Fruit fly (Drosophila melanogaster) whole organism, adult: ENCODE measurements around the gene sstn.

ENCODE experiments used
- CG11617 ChIP-seq: fragments of 200-800 bp; sonication (Bioruptor generic); optimal IDR thresholded peaks from 2 replicates; lab custom pipeline; 2017; ENCODE audit warnings: mild to moderate bottlenecking, missing biosample characterization, missing genetic modification reagents, missing genetic modification characterization
- CG12768 ChIP-seq: fragments of 200-800 bp; sonication (Bioruptor generic); optimal IDR thresholded peaks from 2 replicates; lab custom pipeline; 2017; ENCODE audit warnings: missing biosample characterization, missing genetic modification characterization, mild to moderate bottlenecking, moderate library complexity, missing genetic modification reagents
- CG14711 ChIP-seq: fragments of 200-800 bp; sonication (Bioruptor generic); optimal IDR thresholded peaks from 2 replicates; lab custom pipeline; 2018; ENCODE audit warnings: missing biosample characterization, mild to moderate bottlenecking, missing genetic modification characterization, moderate library complexity
- CG1620 ChIP-seq: fragments of 200-800 bp; sonication (Bioruptor generic); optimal IDR thresholded peaks from 2 replicates; lab custom pipeline; 2016; ENCODE audit warnings: missing biosample characterization, missing genetic modification characterization
- CG33017 ChIP-seq: fragments of 200-800 bp; sonication (Bioruptor generic); optimal IDR thresholded peaks from 2 replicates; lab custom pipeline; 2018; ENCODE audit warnings: missing biosample characterization, mild to moderate bottlenecking, missing genetic modification characterization, moderate library complexity
- CG5204 ChIP-seq: fragments of 200-800 bp; sonication (Bioruptor generic); optimal IDR thresholded peaks from 2 replicates; lab custom pipeline; 2016; ENCODE audit warnings: missing biosample characterization, missing genetic modification characterization
- CG7045 ChIP-seq: fragments of 200-800 bp; sonication (Bioruptor generic); optimal IDR thresholded peaks from 2 replicates; lab custom pipeline; 2017; ENCODE audit warnings: missing biosample characterization, mild to moderate bottlenecking, missing genetic modification characterization
- CG7101 ChIP-seq: fragments of 200-800 bp; sonication (Bioruptor generic); optimal IDR thresholded peaks from 2 replicates; lab custom pipeline; 2018; ENCODE audit warnings: missing biosample characterization, mild to moderate bottlenecking, missing genetic modification characterization, moderate library complexity
- Clk ChIP-seq: fragments of 200-800 bp; sonication (Bioruptor generic); optimal IDR thresholded peaks from 2 replicates; lab custom pipeline; 2017; ENCODE audit warnings: missing biosample characterization, missing genetic modification characterization
- Crg-1 ChIP-seq: fragments of 200-800 bp; sonication (Bioruptor generic); optimal IDR thresholded peaks from 2 replicates; lab custom pipeline; 2016; ENCODE audit warnings: missing biosample characterization, missing genetic modification characterization
- Hr96 ChIP-seq: fragments of 200-800 bp; sonication (Bioruptor generic); optimal IDR thresholded peaks from 2 replicates; lab custom pipeline; 2016; ENCODE audit warnings: missing biosample characterization, missing genetic modification characterization
- Mnt ChIP-seq: fragments of 200-800 bp; sonication (Bioruptor generic); optimal IDR thresholded peaks from 2 replicates; lab custom pipeline; 2016; ENCODE audit warnings: missing biosample characterization, mild to moderate bottlenecking, missing genetic modification characterization
- bab1 ChIP-seq: fragments of 200-800 bp; sonication (Bioruptor generic); optimal IDR thresholded peaks from 3 replicates; lab custom pipeline; 2019; ENCODE audit warnings: missing biosample characterization, mild to moderate bottlenecking, missing genetic modification characterization, moderate library complexity
- cic ChIP-seq: fragments of 200-800 bp; sonication (Bioruptor generic); optimal IDR thresholded peaks from 2 replicates; lab custom pipeline; 2017; ENCODE audit warnings: missing biosample characterization, mild to moderate bottlenecking, missing genetic modification characterization, moderate library complexity
- cnc ChIP-seq, 2 experiments: fragments of >200 bp; optimal IDR thresholded peaks; 2 replicates each; lab custom pipeline; 2017
- kay ChIP-seq: fragments of 200-800 bp; sonication (Bioruptor generic); peaks from one replicate; lab custom pipeline; 2016; ENCODE audit warnings: missing biosample characterization, missing genetic modification characterization, borderline replicate concordance
- ovo ChIP-seq: fragments of 200-800 bp; sonication (Bioruptor generic); optimal IDR thresholded peaks from 2 replicates; lab custom pipeline; 2016; ENCODE audit warnings: missing biosample characterization, missing genetic modification characterization
- pad ChIP-seq: fragments of 200-800 bp; sonication (Bioruptor generic); optimal IDR thresholded peaks from 3 replicates; lab custom pipeline; 2017; ENCODE audit warnings: missing biosample characterization, missing genetic modification characterization, mild to moderate bottlenecking, moderate library complexity, missing genetic modification reagents
- tj ChIP-seq: fragments of 200-800 bp; sonication (Bioruptor generic); optimal IDR thresholded peaks from 3 replicates; lab custom pipeline; 2017; ENCODE audit warnings: missing biosample characterization, mild to moderate bottlenecking, missing genetic modification characterization, moderate library complexity
- toe ChIP-seq: fragments of 200-800 bp; sonication (Bioruptor generic); optimal IDR thresholded peaks from 2 replicates; lab custom pipeline; 2016; ENCODE audit warnings: missing biosample characterization, missing genetic modification characterization

The sstn gene

dm6 chr3L:15045114-15045513 lies 49.4 kb downstream of the sstn start:
- TF ChIP-seq Clk (GFP tag; lab: Kevin White, UChicago) (no peak), CG14711 (tag; lab: Kevin White, UChicago) (no peak), tj (no peak), Crg-1 (GFP tag; lab: Kevin White, UChicago) (no peak), pad (GFP tag; lab: Kevin White, UChicago) (no peak), CG7101 (tag; lab: Kevin White, UChicago) (no peak), Mnt (no peak), Hr96 (GFP tag; lab: Kevin White, UChicago) (no peak), cic (GFP tag; lab: Kevin White, UChicago) (no peak), CG12768 (GFP tag; lab: Kevin White, UChicago) (no peak), CG33017 (no peak), CG11617 (GFP tag; lab: Kevin White, UChicago) (no peak)

- TF ChIP-seq ovo (no peak), cic (GFP tag; lab: Kevin White, UChicago) (no peak), Mnt (no peak), CG33017 (no peak), CG12768 (GFP tag; lab: Kevin White, UChicago) (no peak), kay (GFP tag; lab: Kevin White, UChicago) (no peak), CG14711 (tag; lab: Kevin White, UChicago) (no peak), CG7101 (tag; lab: Kevin White, UChicago) (no peak), Clk (GFP tag; lab: Kevin White, UChicago) (no peak), CG1620 (no peak), Hr96 (GFP tag; lab: Kevin White, UChicago) (no peak), bab1 (no peak), CG5204 (GFP tag; lab: Kevin White, UChicago) (no peak), pad (GFP tag; lab: Kevin White, UChicago) (no peak), CG7045 (GFP tag; lab: Kevin White, UChicago) (no peak), cnc (optimal IDR thresholded peaks at IDR 0.05; lab: Kevin White, UChicago) (no peak)
Measured at dm6 chr3L:15043874-15044336, 50.6 kb downstream of the sstn start, which contains the start of gene ind. TSS of gene ind (minus strand) at chr3L:15043924.

dm6 chr3L:15043465-15043864 lies 51.1 kb downstream of the sstn start:
- TF ChIP-seq CG14711 (tag; lab: Kevin White, UChicago) (no peak), pad (GFP tag; lab: Kevin White, UChicago) (no peak), CG7101 (tag; lab: Kevin White, UChicago) (no peak), Crg-1 (GFP tag; lab: Kevin White, UChicago) (no peak)

dm6 chr3L:15042470-15042869 lies 52.0 kb downstream of the sstn start, which contains the start of gene Rpn12R:
TSS of gene Rpn12R (minus strand) at chr3L:15042570.
- TF ChIP-seq tj (no peak), ovo (no peak), Mnt (no peak), Crg-1 (GFP tag; lab: Kevin White, UChicago) (no peak), bab1 (no peak), CG7045 (GFP tag; lab: Kevin White, UChicago) (no peak), cnc (optimal IDR thresholded peaks at IDR 0.05; lab: Kevin White, UChicago) (no peak), CG11617 (GFP tag; lab: Kevin White, UChicago) (no peak), toe (GFP tag; lab: Kevin White, UChicago) (no peak), Clk (GFP tag; lab: Kevin White, UChicago) (no peak), CG33017 (no peak), pad (GFP tag; lab: Kevin White, UChicago) (no peak), CG12768 (GFP tag; lab: Kevin White, UChicago) (no peak), CG7101 (tag; lab: Kevin White, UChicago) (no peak)
